Worm (Caenorhabditis elegans) whole organism, L4 larva: ENCODE data around the gene F23F1.10.

Experiments
- F26F4.8 ChIP-seq: fragments of 200-800 bp; sonication (Bioruptor generic); conservative IDR thresholded peaks from 2 replicates; pipeline ENCODE4 v1.3.6; 2022; ENCODE audit warnings: missing genetic modification characterization, missing compliant biosample characterization
- F44E2.7 ChIP-seq: fragments of 200-800 bp; sonication (Bioruptor generic); IDR thresholded peaks from 2 replicates; pipeline ENCODE4 v2.1.2; 2022; ENCODE audit warnings: missing genetic modification characterization, missing compliant biosample characterization
- R02D3.7 ChIP-seq: fragments of 150-350 bp; sonication (generic microtip); optimal IDR thresholded peaks from 3 replicates; lab custom pipeline; 2014; ENCODE audit warnings: missing biosample characterization, missing genetic modification characterization
- T20F7.1 ChIP-seq: fragments of 200-800 bp; sonication (Bioruptor generic); optimal IDR thresholded peaks from 2 replicates; lab custom pipeline; 2018; ENCODE audit warnings: mild to moderate bottlenecking, missing genetic modification characterization, missing compliant biosample characterization
- Y48G9A.11 ChIP-seq: fragments of 200-800 bp; sonication (Bioruptor generic); IDR thresholded peaks from 2 replicates; pipeline ENCODE4 v1.3.6; 2022; ENCODE audit warnings: missing genetic modification reagents, missing genetic modification characterization, missing compliant biosample characterization
- Y75B8A.6 ChIP-seq: fragments of 200-800 bp; sonication (Bioruptor generic); IDR thresholded peaks from 2 replicates; pipeline ENCODE4 v1.3.6; 2022; ENCODE audit warnings: missing genetic modification reagents, missing genetic modification characterization, missing compliant biosample characterization
- aha-1 ChIP-seq: fragments of 150-350 bp; peaks from one replicate; lab custom pipeline; 2014; ENCODE audit warnings: missing biosample characterization, missing genetic modification characterization
- attf-4 ChIP-seq: sonication (generic microtip); optimal IDR thresholded peaks from 3 replicates; lab custom pipeline; 2017; ENCODE audit warnings: missing biosample characterization, missing genetic modification characterization
- ceh-44 ChIP-seq: fragments of 200-800 bp; sonication (Bioruptor generic); IDR thresholded peaks from 2 replicates; pipeline ENCODE4 v1.3.6; 2022; ENCODE audit warnings: missing genetic modification reagents, missing genetic modification characterization, missing compliant biosample characterization
- ceh-62 ChIP-seq: sonication (generic microtip); optimal IDR thresholded peaks from 2 replicates; lab custom pipeline; 2017; ENCODE audit warnings: missing biosample characterization, missing genetic modification characterization
- ces-1 ChIP-seq: fragments of 150-350 bp; sonication (generic microtip); optimal IDR thresholded peaks from 4 replicates; lab custom pipeline; 2014; ENCODE audit warnings: missing biosample characterization, missing genetic modification reagents, missing genetic modification characterization
- ctbp-1 ChIP-seq: fragments of 200-800 bp; sonication (Bioruptor generic); IDR thresholded peaks from 2 replicates; pipeline ENCODE4 v1.3.6; 2022; ENCODE audit warnings: missing genetic modification reagents, missing genetic modification characterization, missing compliant biosample characterization
- daf-12 ChIP-seq: fragments of 150-350 bp; optimal IDR thresholded peaks from 2 replicates; lab custom pipeline; 2014; ENCODE audit warnings: missing biosample characterization, missing genetic modification reagents, missing genetic modification characterization
- daf-19 ChIP-seq: fragments of 200-800 bp; sonication (Bioruptor generic); conservative IDR thresholded peaks from 2 replicates; pipeline ENCODE4 v1.3.6; 2022; ENCODE audit warnings: missing genetic modification characterization, missing compliant biosample characterization
- dmd-6 ChIP-seq: fragments of 200-800 bp; sonication (Bioruptor generic); IDR thresholded peaks from 2 replicates; pipeline ENCODE4 v1.3.6; 2022; ENCODE audit warnings: missing genetic modification reagents, missing genetic modification characterization, missing compliant biosample characterization
- dmd-8 ChIP-seq: fragments of 200-800 bp; sonication (Bioruptor generic); IDR thresholded peaks from 2 replicates; pipeline ENCODE4 v1.3.6; 2022; ENCODE audit warnings: missing genetic modification characterization, missing compliant biosample characterization
- dve-1 ChIP-seq: sonication (generic microtip); optimal IDR thresholded peaks from 2 replicates; lab custom pipeline; 2017; ENCODE audit warnings: antibody characterized with exemption, mild to moderate bottlenecking, missing genetic modification characterization, missing compliant biosample characterization; ENCODE audit not compliant: insufficient read depth
- fkh-10 ChIP-seq: fragments of 150-350 bp; optimal IDR thresholded peaks from 2 replicates; lab custom pipeline; 2014; ENCODE audit warnings: missing biosample characterization, missing genetic modification reagents, missing genetic modification characterization
- hlh-30 ChIP-seq: sonication (generic microtip); optimal IDR thresholded peaks from 2 replicates; lab custom pipeline; 2017; ENCODE audit warnings: antibody characterized with exemption, mild to moderate bottlenecking, missing genetic modification characterization, missing compliant biosample characterization; ENCODE audit not compliant: insufficient read depth
- hmg-1.1 ChIP-seq: fragments of 200-800 bp; sonication (Bioruptor generic); IDR thresholded peaks from 2 replicates; pipeline ENCODE4 v1.3.6; 2022; ENCODE audit warnings: missing genetic modification reagents, missing genetic modification characterization, missing compliant biosample characterization
- lin-29 ChIP-seq: fragments of 200-800 bp; sonication (Bioruptor generic); IDR thresholded peaks from 2 replicates; pipeline ENCODE4 v1.3.6; 2022; ENCODE audit warnings: missing genetic modification reagents, missing genetic modification characterization, missing compliant biosample characterization
- madf-5 ChIP-seq, 2 experiments: fragments of 200-800 bp; sonication (Bioruptor generic); IDR thresholded peaks; 2 replicates each; pipeline ENCODE4 v1.3.6; 2022; ENCODE audit warnings: missing compliant biosample characterization in 2 of 2, missing genetic modification characterization in 2 of 2
- mep-1 ChIP-seq: fragments of 150-350 bp; sonication (generic microtip); optimal IDR thresholded peaks from 3 replicates; lab custom pipeline; 2014; ENCODE audit warnings: missing biosample characterization, missing genetic modification characterization
- nhr-111 ChIP-seq: fragments of 200-800 bp; sonication (Bioruptor generic); optimal IDR thresholded peaks from 2 replicates; lab custom pipeline; 2018; ENCODE audit warnings: mild to moderate bottlenecking, missing genetic modification characterization, missing compliant biosample characterization
- nhr-42 ChIP-seq: fragments of 200-800 bp; sonication (Bioruptor generic); IDR thresholded peaks from 2 replicates; pipeline ENCODE4 v1.3.6; 2022; ENCODE audit warnings: missing genetic modification characterization, missing compliant biosample characterization
- pha-4 ChIP-seq, 2 experiments: fragments of 150-350 bp in 1 of 2; fragments of 200-800 bp in 1 of 2; sonication (Bioruptor generic) in 1 of 2; IDR thresholded peaks in 1 of 2; optimal IDR thresholded peaks in 1 of 2; 2 replicates each; pipeline versions ENCODE4 v1.3.6 to Lab custom; 2014 to 2022; ENCODE audit warnings: missing genetic modification characterization in 2 of 2, missing genetic modification reagents in 2 of 2, missing biosample characterization in 1 of 2, missing compliant biosample characterization in 1 of 2
- pqm-1 ChIP-seq: sonication (generic microtip); optimal IDR thresholded peaks from 2 replicates; lab custom pipeline; 2017; ENCODE audit warnings: missing biosample characterization, missing genetic modification characterization
- rbr-2 ChIP-seq: sonication (generic microtip); optimal IDR thresholded peaks from 2 replicates; lab custom pipeline; 2016; ENCODE audit warnings: missing genotype, missing genetic modification characterization, missing compliant biosample characterization
- unc-39 ChIP-seq: sonication (generic microtip); optimal IDR thresholded peaks from 2 replicates; lab custom pipeline; 2017; ENCODE audit warnings: missing biosample characterization, missing genetic modification characterization
- unc-62 ChIP-seq, 3 experiments: fragments of 150-350 bp in 1 of 3; sonication (generic microtip); optimal IDR thresholded peaks in 2 of 3; peaks in 1 of 3; 1 replicate in 1 of 3; 2 replicates in 2 of 3; lab custom pipeline; 2014 to 2017; ENCODE audit warnings: missing biosample characterization in 3 of 3, missing genetic modification characterization in 3 of 3, missing genetic modification reagents in 3 of 3, missing genotype in 1 of 3
- ztf-11 ChIP-seq: fragments of 150-350 bp; optimal IDR thresholded peaks from 2 replicates; lab custom pipeline; 2014; ENCODE audit warnings: missing biosample characterization, missing genetic modification characterization

Gene F23F1.10

ce11 chrII:76662-77061, 34.9 kb upstream of the F23F1.10 start:
- peak; percentile 64 for TF ChIP-seq pqm-1 (tag; lab: Kevin White, UChicago)
- TF ChIP-seq dmd-6 (GFP tag; lab: Robert Waterston, UW) = peak; percentile 66
- TF ChIP-seq Y75B8A.6 = no peak
- peak; percentile 23 for TF ChIP-seq hlh-30 (tag; lab: Kevin White, UChicago)
- TF ChIP-seq dve-1 (tag; lab: Kevin White, UChicago) = peak; percentile 32
- TF ChIP-seq dmd-8 (GFP tag; lab: Robert Waterston, UW) = no peak
- no peak for TF ChIP-seq nhr-42
- TF ChIP-seq, all 104 proteins: peak for 4

ce11 chrII:75831-76230, 34.0 kb upstream of the F23F1.10 start:
- TF ChIP-seq nhr-42 = no peak
- TF ChIP-seq unc-62 (GFP tag; optimal IDR thresholded peaks at IDR 0.05 in 1 of 2; lab: Kevin White, UChicago) = peak in 1 of 2 experiments; percentile 95
- no peak for TF ChIP-seq unc-62 (tag; optimal IDR thresholded peaks at IDR 0.05; lab: Kevin White, UChicago)
- TF ChIP-seq, all 104 proteins: peak for 1

- TF ChIP-seq aha-1 (tag; lab: Kevin White, UChicago) (peak; percentile 86), ceh-62 (tag; lab: Kevin White, UChicago) (no peak), ceh-44 (GFP tag; lab: Robert Waterston, UW) (no peak), T20F7.1 (no peak), ces-1 (GFP tag; lab: Kevin White, UChicago) (peak; percentile 26), rbr-2 (no peak), Y48G9A.11 (GFP tag; lab: Robert Waterston, UW) (no peak), pqm-1 (tag; lab: Kevin White, UChicago) (no peak), R02D3.7 (tag; lab: Kevin White, UChicago) (no peak), unc-62 (GFP tag; optimal IDR thresholded peaks at IDR 0.05 in 1 of 2; lab: Kevin White, UChicago) (no peak), unc-62 (tag; optimal IDR thresholded peaks at IDR 0.05; lab: Kevin White, UChicago) (no peak), nhr-111 (GFP tag; lab: Kevin White, UChicago) (no peak), mep-1 (tag; lab: Kevin White, UChicago) (no peak)
Measured at ce11 chrII:73892-74291, 32.1 kb upstream of the F23F1.10 start.

ce11 chrII:73329-73728, 31.5 kb upstream of the F23F1.10 start:
- TF ChIP-seq ztf-11 (tag; lab: Kevin White, UChicago) (no peak), ctbp-1 (GFP tag; lab: Robert Waterston, UW) (peak; percentile 57; the same call in 1 of the 2 replicates), daf-19 (GFP tag; lab: Robert Waterston, UW) (no peak), attf-4 (no peak), hmg-1.1 (GFP tag; lab: Robert Waterston, UW) (no peak), F26F4.8 (GFP tag; lab: Robert Waterston, UW) (no peak), ces-1 (GFP tag; lab: Kevin White, UChicago) (peak; percentile 75), madf-5 (GFP tag; IDR thresholded peaks at IDR 0.05; lab: Robert Waterston, UW) (no peak), lin-29 (GFP tag; lab: Robert Waterston, UW) (no peak), F44E2.7 (GFP tag; lab: Robert Waterston, UW) (no peak), fkh-10 (GFP tag; lab: Kevin White, UChicago) (peak; percentile 94), unc-39 (no peak)
- TF ChIP-seq, all 104 proteins: peak for 3

ce11 chrII:69354-69753, 27.6 kb upstream of the F23F1.10 start, which contains the start of gene egl-26:
TSS of gene egl-26 (plus strand) at chrII:69654.
- TF ChIP-seq unc-62 (GFP tag; optimal IDR thresholded peaks at IDR 0.05 in 1 of 2; lab: Kevin White, UChicago) (peak in 1 of 2 experiments; percentile 77), unc-62 (tag; optimal IDR thresholded peaks at IDR 0.05; lab: Kevin White, UChicago) (no peak), pha-4 (GFP tag; IDR thresholded peaks at IDR 0.05; lab: Robert Waterston, UW) (no peak), pha-4 (tag; optimal IDR thresholded peaks at IDR 0.05; lab: Kevin White, UChicago) (no peak), F26F4.8 (GFP tag; lab: Robert Waterston, UW) (no peak), daf-12 (tag; lab: Kevin White, UChicago) (no peak)
